Fruit fly (Drosophila melanogaster): ENCODE measurements around the gene Bhmt.

- TF ChIP-seq CG8478 (optimal IDR thresholded peaks at IDR 0.05): no peak
- TF ChIP-seq CTCF (optimal IDR thresholded peaks at IDR 0.05): no peak
These were observed 37.6 kb downstream of the Bhmt start for dm6 chr2L:18919474-18919873.
